Fruit fly (Drosophila melanogaster): ENCODE results near the gene CG4558.

Gene CG4558

dm6 chrX:6849178-6849956 lies at the start of gene CG4558, which contains the start of gene Cht11:
Gene CG4558 (plus strand): TSS chrX:6849770.
Gene Cht11 (minus strand): TSS chrX:6849517.
- TF ChIP-seq CG8478 (optimal IDR thresholded peaks at IDR 0.05) (no peak), EcR (GFP tag; optimal IDR thresholded peaks at IDR 0.05) (no peak), Dll (optimal IDR thresholded peaks at IDR 0.05) (no peak), usp (GFP tag; optimal IDR thresholded peaks at IDR 0.05) (no peak), psq (optimal IDR thresholded peaks at IDR 0.05) (no peak), pan (optimal IDR thresholded peaks at IDR 0.05) (no peak)

dm6 chrX:6800726-6801296 lies 48.8 kb upstream of the CG4558 start:
- TF ChIP-seq EcR (GFP tag; optimal IDR thresholded peaks at IDR 0.05) (no peak), CG8478 (optimal IDR thresholded peaks at IDR 0.05) (no peak)

dm6 chrX:6802376-6803080 lies 47.0 kb upstream of the CG4558 start:
- TF ChIP-seq EcR (GFP tag; optimal IDR thresholded peaks at IDR 0.05) (no peak), Dll (optimal IDR thresholded peaks at IDR 0.05) (no peak), CG8478 (optimal IDR thresholded peaks at IDR 0.05) (no peak), psq (optimal IDR thresholded peaks at IDR 0.05) (no peak), pan (optimal IDR thresholded peaks at IDR 0.05) (no peak), usp (GFP tag; optimal IDR thresholded peaks at IDR 0.05) (no peak)

- no peak for TF ChIP-seq psq (optimal IDR thresholded peaks at IDR 0.05)
These were observed 46.2 kb upstream of the CG4558 start, which contains the start of the genes C3G and pod1 for dm6 chrX:6803312-6803794. Gene C3G (minus strand): TSS chrX:6803593. Gene pod1 (plus strand): TSS chrX:6803684.

dm6 chrX:6803880-6804484 lies 45.6 kb upstream of the CG4558 start:
- TF ChIP-seq EcR (GFP tag; optimal IDR thresholded peaks at IDR 0.05): no peak
- no peak for TF ChIP-seq usp (GFP tag; optimal IDR thresholded peaks at IDR 0.05)
- TF ChIP-seq psq (optimal IDR thresholded peaks at IDR 0.05): no peak
- TF ChIP-seq pan (optimal IDR thresholded peaks at IDR 0.05): no peak

dm6 chrX:6804485-6805295 lies 44.9 kb upstream of the CG4558 start:
- TF ChIP-seq Dll (optimal IDR thresholded peaks at IDR 0.05) (peak; percentile 81), usp (GFP tag; optimal IDR thresholded peaks at IDR 0.05) (no peak)

dm6 chrX:6805404-6805803 lies 44.2 kb upstream of the CG4558 start:
- TF ChIP-seq psq (optimal IDR thresholded peaks at IDR 0.05) (no peak), Dll (optimal IDR thresholded peaks at IDR 0.05) (no peak), CG8478 (optimal IDR thresholded peaks at IDR 0.05) (no peak), usp (GFP tag; optimal IDR thresholded peaks at IDR 0.05) (no peak), EcR (GFP tag; optimal IDR thresholded peaks at IDR 0.05) (no peak), pan (optimal IDR thresholded peaks at IDR 0.05) (no peak)

- TF ChIP-seq EcR (GFP tag; optimal IDR thresholded peaks at IDR 0.05) (no peak), pan (optimal IDR thresholded peaks at IDR 0.05) (no peak), psq (optimal IDR thresholded peaks at IDR 0.05) (no peak), Dll (optimal IDR thresholded peaks at IDR 0.05) (no peak), usp (GFP tag; optimal IDR thresholded peaks at IDR 0.05) (no peak), CG8478 (optimal IDR thresholded peaks at IDR 0.05) (no peak)
These were observed 35.9 kb upstream of the CG4558 start, which contains the start of gene iav for dm6 chrX:6813678-6814077. Gene iav (plus strand): TSS chrX:6813978.

dm6 chrX:6820703-6821102 lies 28.9 kb upstream of the CG4558 start, which contains the start of the genes Nf-YC and xit:
Gene Nf-YC (minus strand): TSS chrX:6820919.
Gene xit (plus strand): TSS chrX:6821016.
- TF ChIP-seq pan (optimal IDR thresholded peaks at IDR 0.05) (no peak), usp (GFP tag; optimal IDR thresholded peaks at IDR 0.05) (no peak), Dll (optimal IDR thresholded peaks at IDR 0.05) (no peak), EcR (GFP tag; optimal IDR thresholded peaks at IDR 0.05) (no peak), CG8478 (optimal IDR thresholded peaks at IDR 0.05) (no peak), psq (optimal IDR thresholded peaks at IDR 0.05) (no peak)

dm6 chrX:6822904-6823303 lies 26.7 kb upstream of the CG4558 start, which contains the start of gene Atx-1:
Gene Atx-1 (plus strand): TSS chrX:6823204.
- TF ChIP-seq pan (optimal IDR thresholded peaks at IDR 0.05) (no peak), usp (GFP tag; optimal IDR thresholded peaks at IDR 0.05) (no peak), psq (optimal IDR thresholded peaks at IDR 0.05) (no peak), CG8478 (optimal IDR thresholded peaks at IDR 0.05) (no peak), EcR (GFP tag; optimal IDR thresholded peaks at IDR 0.05) (no peak), Dll (optimal IDR thresholded peaks at IDR 0.05) (no peak)

- TF ChIP-seq EcR (GFP tag; optimal IDR thresholded peaks at IDR 0.05) (no peak), psq (optimal IDR thresholded peaks at IDR 0.05) (no peak), CG8478 (optimal IDR thresholded peaks at IDR 0.05) (no peak), Dll (optimal IDR thresholded peaks at IDR 0.05) (no peak), pan (optimal IDR thresholded peaks at IDR 0.05) (no peak), usp (GFP tag; optimal IDR thresholded peaks at IDR 0.05) (no peak)
These were observed 25.4 kb upstream of the CG4558 start, which contains the start of gene nonC for dm6 chrX:6824203-6824602. Gene nonC (plus strand): TSS chrX:6824496.
